Worm (Caenorhabditis elegans): ENCODE results near the gene T07A5.1.

- TF ChIP-seq him-1 (tag; optimal IDR thresholded peaks at IDR 0.05) (no peak), dao-5 (tag; optimal IDR thresholded peaks at IDR 0.05) (no peak)
These were observed 35.8 kb upstream of the T07A5.1 start, which contains the start of gene tbx-9 for ce11 chrIII:10341758-10342157.
